1 fruit fly cellular context compared by ENCODE assay signal in genomic region chr3R:13941390-13941789, dm6.
TF ChIP-seq lines count a peak whose summit lies in the region.

No protein-coding gene starts in this region.

TF ChIP-seq in whole organism, prepupa, 60 proteins besides CTCF, POLR2A, EP300 and RAD21 (continued from another document):
- peak; percentile 10 to 62 for TF ChIP-seq ss (GFP tag; optimal IDR thresholded peaks at IDR 0.05; lab: Kevin White, UChicago)
- no peak for TF ChIP-seq CG6854 (GFP tag; optimal IDR thresholded peaks at IDR 0.05; lab: Kevin White, UChicago)
- peak; percentile 31 for TF ChIP-seq vri (GFP tag; optimal IDR thresholded peaks at IDR 0.05; lab: Kevin White, UChicago)
- TF ChIP-seq fkh (GFP tag; optimal IDR thresholded peaks at IDR 0.05; lab: Kevin White, UChicago), result no peak
- TF ChIP-seq CG10631 (GFP tag; optimal IDR thresholded peaks at IDR 0.05; lab: Kevin White, UChicago), result peak; percentile 47
- peak; percentile 63 for TF ChIP-seq Ets96B (tag; optimal IDR thresholded peaks at IDR 0.05; lab: Kevin White, UChicago)
- peak; percentile 62 for TF ChIP-seq Eip75B (GFP tag; optimal IDR thresholded peaks at IDR 0.05; lab: Kevin White, UChicago)
- peak; percentile 29 for TF ChIP-seq Sox14 (GFP tag; optimal IDR thresholded peaks at IDR 0.05; lab: Kevin White, UChicago)
- TF ChIP-seq CG11294 (GFP tag; IDR thresholded peaks at IDR 0.05; lab: Robert Waterston, UW), result no peak
- TF ChIP-seq Hr39 (GFP tag; optimal IDR thresholded peaks at IDR 0.05; lab: Kevin White, UChicago), result peak; percentile 60
- peak; percentile 89 for TF ChIP-seq svp (GFP tag; lab: Kevin White, UChicago)
- TF ChIP-seq CG1621 (tag; optimal IDR thresholded peaks at IDR 0.05; lab: Kevin White, UChicago), result peak; percentile 19
- peak; percentile 53 for TF ChIP-seq achi (GFP tag; optimal IDR thresholded peaks at IDR 0.05; lab: Kevin White, UChicago)
- TF ChIP-seq CG3032 (tag; optimal IDR thresholded peaks at IDR 0.05; lab: Kevin White, UChicago), result peak; percentile 65
- TF ChIP-seq net (GFP tag; optimal IDR thresholded peaks at IDR 0.05; lab: Kevin White, UChicago), result peak; percentile 45
- TF ChIP-seq CG8119 (GFP tag; IDR thresholded peaks at IDR 0.05; lab: Robert Waterston, UW), result no peak
- peak; percentile 59 for TF ChIP-seq CG31627 (GFP tag; optimal IDR thresholded peaks at IDR 0.05; lab: Kevin White, UChicago)
- TF ChIP-seq CG4318 (GFP tag; optimal IDR thresholded peaks at IDR 0.05; lab: Kevin White, UChicago), result no peak
- no peak for TF ChIP-seq Eip93F (GFP tag; optimal IDR thresholded peaks at IDR 0.05; lab: Kevin White, UChicago)
- peak; percentile 80 for TF ChIP-seq esn (GFP tag; optimal IDR thresholded peaks at IDR 0.05; lab: Kevin White, UChicago)
- peak; percentile 75 for TF ChIP-seq topi (GFP tag; optimal IDR thresholded peaks at IDR 0.05; lab: Kevin White, UChicago)
- no peak for TF ChIP-seq CG9139 (GFP tag; optimal IDR thresholded peaks at IDR 0.05; lab: Kevin White, UChicago)
- peak; percentile 41 for TF ChIP-seq dsx (GFP tag; optimal IDR thresholded peaks at IDR 0.05; lab: Kevin White, UChicago; ENCODE audit: poor library complexity, severe bottlenecking)
- no peak for TF ChIP-seq Gug (GFP tag; IDR thresholded peaks at IDR 0.05; lab: Robert Waterston, UW)
- peak; percentile 62 for TF ChIP-seq OdsH (GFP tag; optimal IDR thresholded peaks at IDR 0.05; lab: Kevin White, UChicago)
- TF ChIP-seq fd59A (GFP tag; optimal IDR thresholded peaks at IDR 0.05; lab: Kevin White, UChicago), result peak; percentile 57
- no peak for TF ChIP-seq CG11762 (GFP tag; optimal IDR thresholded peaks at IDR 0.05; lab: Kevin White, UChicago; ENCODE audit: insufficient read depth)
- no peak for TF ChIP-seq CG8319 (GFP tag; optimal IDR thresholded peaks at IDR 0.05; lab: Kevin White, UChicago)
- peak; percentile 63 for TF ChIP-seq cyc (GFP tag; optimal IDR thresholded peaks at IDR 0.05; lab: Kevin White, UChicago)
- TF ChIP-seq CG6276 (GFP tag; optimal IDR thresholded peaks at IDR 0.05; lab: Kevin White, UChicago), result no peak
- peak; percentile 43 for TF ChIP-seq CG34406 (GFP tag; optimal IDR thresholded peaks at IDR 0.05; lab: Kevin White, UChicago)
- TF ChIP-seq CG15336 (GFP tag; IDR thresholded peaks at IDR 0.05; lab: Robert Waterston, UW), result no peak
- TF ChIP-seq Hr4 (GFP tag; optimal IDR thresholded peaks at IDR 0.05; lab: Kevin White, UChicago), result no peak
- no peak for TF ChIP-seq fd85E (GFP tag; optimal IDR thresholded peaks at IDR 0.05; lab: Kevin White, UChicago)
